Worm (Caenorhabditis elegans): ENCODE data around the gene F34D10.9.

F34D10.9 gene

DNA sequence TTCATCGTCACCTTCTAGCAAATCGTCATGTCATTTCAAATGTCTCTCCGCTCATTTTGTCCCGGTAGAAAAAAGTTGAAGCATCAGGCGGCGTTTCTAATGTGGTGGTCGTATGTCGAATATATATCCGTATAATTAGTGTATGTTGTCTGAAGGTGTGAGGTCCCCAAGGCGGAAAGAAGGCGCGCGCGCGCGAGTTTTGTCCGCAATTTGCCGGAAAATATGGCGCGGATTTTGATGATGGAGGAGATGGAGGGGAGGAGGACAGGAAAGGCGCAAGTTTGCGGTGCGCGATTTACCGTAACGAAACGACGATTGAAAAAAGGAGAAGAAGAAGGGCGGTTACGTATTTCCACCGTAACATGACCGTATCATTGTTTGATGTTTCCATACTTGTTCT is 12.7 kb upstream of the F34D10.9 start:
- TF ChIP-seq ces-1 (GFP tag; optimal IDR thresholded peaks at IDR 0.05) = no peak
- TF ChIP-seq blmp-1 (tag; optimal IDR thresholded peaks at IDR 0.05) = no peak
- no peak for TF ChIP-seq ceh-83 (GFP tag; optimal IDR thresholded peaks at IDR 0.05)
- no peak for TF ChIP-seq mep-1 (tag; optimal IDR thresholded peaks at IDR 0.05)
- no peak for TF ChIP-seq lsy-2 (tag; optimal IDR thresholded peaks at IDR 0.05)
- TF ChIP-seq unc-120 (tag; optimal IDR thresholded peaks at IDR 0.05; ENCODE audit: poor library complexity, severe bottlenecking) = no peak
- no peak for TF ChIP-seq drap-1 (GFP tag; optimal IDR thresholded peaks at IDR 0.05)
- no peak for TF ChIP-seq ztf-11 (tag; optimal IDR thresholded peaks at IDR 0.05)
- TF ChIP-seq nhr-76 (tag; optimal IDR thresholded peaks at IDR 0.05) = no peak
- TF ChIP-seq sem-2 (GFP tag; optimal IDR thresholded peaks at IDR 0.05) = no peak
- no peak for TF ChIP-seq M03D4.4 (tag; optimal IDR thresholded peaks at IDR 0.05)
- TF ChIP-seq flh-1 (GFP tag; optimal IDR thresholded peaks at IDR 0.05) = no peak

DNA sequence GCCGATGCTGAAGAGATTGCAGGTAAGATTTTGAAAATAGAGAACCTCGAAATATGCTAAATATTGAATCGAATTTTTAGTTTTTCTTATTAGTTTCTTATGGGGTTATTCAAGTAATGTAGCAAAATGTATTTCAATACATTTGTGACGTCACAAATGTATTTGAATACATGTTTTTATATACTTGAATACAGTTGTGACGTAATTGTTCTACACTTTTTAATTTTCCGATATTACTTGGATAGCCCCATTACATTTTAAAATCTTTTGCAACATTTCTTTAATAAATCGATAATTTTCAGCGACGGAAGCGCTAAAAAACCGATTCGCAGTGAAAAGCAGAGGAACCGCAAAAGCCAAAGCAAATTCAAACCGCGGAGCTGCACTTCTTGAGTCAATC is 8.9 kb upstream of the F34D10.9 start:
- TF ChIP-seq M03D4.4 (tag; optimal IDR thresholded peaks at IDR 0.05) (no peak), zip-8 (tag; optimal IDR thresholded peaks at IDR 0.05) (peak; percentile 90)

DNA sequence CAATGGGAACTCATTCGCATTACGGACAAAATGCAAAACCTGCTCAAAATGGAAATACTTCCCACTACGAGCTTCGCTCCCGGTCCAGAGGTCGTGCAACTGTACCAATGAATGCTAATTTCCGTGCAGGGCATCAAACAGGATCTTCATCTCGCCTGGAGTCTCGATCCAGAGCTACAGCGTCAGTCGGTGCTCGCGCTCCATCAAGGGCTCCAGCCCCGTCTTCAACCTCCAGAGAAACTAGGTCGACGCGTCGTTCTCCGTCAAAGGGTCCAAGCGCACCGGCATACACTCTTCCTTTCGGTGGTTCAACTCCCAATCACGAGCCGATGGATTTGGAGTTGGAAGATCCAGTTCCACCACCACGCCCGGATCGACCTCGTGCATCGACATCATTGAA is 8.3 kb upstream of the F34D10.9 start:
- TF ChIP-seq mab-5 (tag; optimal IDR thresholded peaks at IDR 0.05) = no peak
- no peak for TF ChIP-seq M03D4.4 (tag; optimal IDR thresholded peaks at IDR 0.05)
- TF ChIP-seq unc-120 (tag; optimal IDR thresholded peaks at IDR 0.05; ENCODE audit: poor library complexity, severe bottlenecking) = no peak
- no peak for TF ChIP-seq pha-4 (tag; optimal IDR thresholded peaks at IDR 0.05)
- TF ChIP-seq ceh-43 (GFP tag; optimal IDR thresholded peaks at IDR 0.05) = no peak
- TF ChIP-seq lin-13 (tag; optimal IDR thresholded peaks at IDR 0.05) = no peak
- no peak for TF ChIP-seq cnd-1 (tag; optimal IDR thresholded peaks at IDR 0.05)
- no peak for TF ChIP-seq ztf-11 (tag; optimal IDR thresholded peaks at IDR 0.05)
- TF ChIP-seq nhr-12 (tag; optimal IDR thresholded peaks at IDR 0.05) = no peak
- TF ChIP-seq ceh-83 (GFP tag; optimal IDR thresholded peaks at IDR 0.05) = no peak
- no peak for TF ChIP-seq lsy-2 (tag; optimal IDR thresholded peaks at IDR 0.05)
- TF ChIP-seq ceh-39 (tag; optimal IDR thresholded peaks at IDR 0.05) = no peak
- no peak for TF ChIP-seq nhr-237 (tag; optimal IDR thresholded peaks at IDR 0.05)
- TF ChIP-seq sem-2 (GFP tag; optimal IDR thresholded peaks at IDR 0.05) = no peak
- no peak for TF ChIP-seq snpc-4 (tag; optimal IDR thresholded peaks at IDR 0.05)
- TF ChIP-seq blmp-1 (tag; optimal IDR thresholded peaks at IDR 0.05) = no peak

DNA sequence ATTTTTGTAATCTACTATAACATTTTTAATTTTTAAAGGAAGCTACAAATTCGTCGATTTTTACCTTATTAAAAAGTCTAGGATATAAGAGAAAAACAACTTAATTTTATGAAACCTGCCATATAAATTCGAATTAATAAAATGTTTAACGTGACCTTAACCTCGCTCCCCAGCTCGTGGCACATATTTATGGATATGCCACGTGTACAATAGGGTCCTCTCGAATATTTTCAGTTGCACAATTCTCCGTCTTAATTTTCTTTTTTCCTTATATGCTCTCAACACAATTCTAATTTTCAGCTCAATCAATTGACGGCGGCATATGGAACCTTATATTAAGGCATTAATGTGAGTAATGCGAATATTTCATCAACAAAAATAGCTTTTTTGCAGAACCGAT is 6.9 kb upstream of the F34D10.9 start, which contains the start of gene F34D10.4:
TSS of gene F34D10.4 (plus strand) at position 301 of the 400 bp plus-strand sequence.
- TF ChIP-seq unc-39 (tag; optimal IDR thresholded peaks at IDR 0.05) = no peak
- TF ChIP-seq unc-62 (GFP tag; optimal IDR thresholded peaks at IDR 0.05) = no peak
- no peak for TF ChIP-seq ceh-83 (GFP tag; optimal IDR thresholded peaks at IDR 0.05)
- TF ChIP-seq M03D4.4 (tag; optimal IDR thresholded peaks at IDR 0.05) = no peak
- TF ChIP-seq ham-2 (GFP tag; optimal IDR thresholded peaks at IDR 0.05) = no peak
- TF ChIP-seq zip-8 (tag; optimal IDR thresholded peaks at IDR 0.05) = no peak
- no peak for TF ChIP-seq cnd-1 (tag; optimal IDR thresholded peaks at IDR 0.05)
- no peak for TF ChIP-seq nhr-12 (tag; optimal IDR thresholded peaks at IDR 0.05)
- TF ChIP-seq snpc-4 (tag; optimal IDR thresholded peaks at IDR 0.05) = no peak
- TF ChIP-seq lin-32 (GFP tag; optimal IDR thresholded peaks at IDR 0.05) = no peak
- TF ChIP-seq lin-13 (tag; optimal IDR thresholded peaks at IDR 0.05) = no peak
- no peak for TF ChIP-seq nhr-2 (tag; optimal IDR thresholded peaks at IDR 0.05)
- TF ChIP-seq drap-1 (GFP tag; optimal IDR thresholded peaks at IDR 0.05) = no peak
- no peak for TF ChIP-seq ceh-39 (tag; optimal IDR thresholded peaks at IDR 0.05)
- no peak for TF ChIP-seq bed-3 (GFP tag; optimal IDR thresholded peaks at IDR 0.05)
- TF ChIP-seq sem-2 (GFP tag; optimal IDR thresholded peaks at IDR 0.05) = no peak
- TF ChIP-seq nhr-237 (tag; optimal IDR thresholded peaks at IDR 0.05) = no peak
- no peak for TF ChIP-seq elt-1 (tag; optimal IDR thresholded peaks at IDR 0.05; ENCODE audit: borderline replicate concordance, insufficient read depth)
- TF ChIP-seq mls-2 (tag; optimal IDR thresholded peaks at IDR 0.05) = no peak
- TF ChIP-seq unc-120 (tag; optimal IDR thresholded peaks at IDR 0.05; ENCODE audit: poor library complexity, severe bottlenecking) = no peak

DNA sequence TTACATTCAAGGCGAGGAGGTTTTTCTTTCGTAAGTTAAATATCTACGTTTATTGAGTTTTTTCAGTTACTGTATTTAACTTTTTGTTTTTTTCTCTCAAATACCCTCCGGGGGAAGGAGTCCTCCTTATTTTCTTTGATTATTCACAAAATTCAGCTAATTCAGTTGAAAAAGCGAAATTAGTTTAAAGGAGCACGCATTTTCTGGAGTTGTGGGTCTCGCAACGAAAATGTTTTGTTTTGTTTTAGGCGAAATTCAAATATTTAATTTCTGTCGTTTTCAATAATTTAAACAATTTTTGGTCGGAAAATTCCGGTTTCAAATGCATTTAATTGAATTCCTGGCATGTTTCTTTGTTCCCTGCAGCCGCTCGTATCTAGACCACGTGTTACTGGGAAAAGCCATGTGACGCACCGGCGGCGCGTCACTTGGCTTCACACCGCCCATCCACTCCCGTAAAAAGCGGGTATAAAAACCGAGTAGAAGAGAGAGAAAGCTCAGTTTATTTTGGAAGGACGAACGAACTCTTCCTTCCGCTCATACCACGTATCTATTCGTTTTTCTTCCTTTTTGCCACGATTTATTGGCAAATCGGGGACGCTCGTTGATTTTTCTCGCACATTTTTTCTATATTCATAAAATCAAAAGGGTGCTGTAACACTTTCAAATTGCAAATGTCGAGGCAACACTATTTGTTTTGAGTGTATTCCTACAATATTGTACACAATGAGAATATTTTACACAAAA is 6.3 kb upstream of the F34D10.9 start:
- TF ChIP-seq hlh-1 (tag; optimal IDR thresholded peaks at IDR 0.05) (peak; percentile 88), sptf-1 (tag; optimal IDR thresholded peaks at IDR 0.05) (peak; percentile 37), unc-62 (GFP tag; optimal IDR thresholded peaks at IDR 0.05) (no peak)

Measured in whole organism, mixed stage, embryonic.